Worm (Caenorhabditis elegans): ENCODE data around the gene sra-7.

Gene sra-7

ce11 chrII:9586734-9587209 lies 42.3 kb downstream of the sra-7 start, which contains the start of gene ugt-58:
ugt-58 (minus strand) TSS chrII:9586784.
- TF ChIP-seq mep-1 (tag; optimal IDR thresholded peaks at IDR 0.05) = peak; percentile 29
- TF ChIP-seq grh-1 (GFP tag; IDR thresholded peaks at IDR 0.05) = no peak
- peak; percentile 80 for TF ChIP-seq nhr-20 (tag; optimal IDR thresholded peaks at IDR 0.05)
- peak; percentile 72 for TF ChIP-seq nhr-85 (tag)
- TF ChIP-seq pqm-1 (tag; optimal IDR thresholded peaks at IDR 0.05) = no peak
- no peak for TF ChIP-seq fkh-4 (tag; optimal IDR thresholded peaks at IDR 0.05; ENCODE audit: borderline replicate concordance)
- TF ChIP-seq aly-2 (tag; optimal IDR thresholded peaks at IDR 0.05) = no peak
- peak; percentile 53 for TF ChIP-seq skn-1 (tag; optimal IDR thresholded peaks at IDR 0.05)
- TF ChIP-seq elt-2 (tag; optimal IDR thresholded peaks at IDR 0.05) = peak; percentile 40
- TF ChIP-seq nhr-47 (tag; optimal IDR thresholded peaks at IDR 0.05) = no peak
- TF ChIP-seq mdl-1 (tag; optimal IDR thresholded peaks at IDR 0.05) = no peak
- TF ChIP-seq snu-23 (GFP tag; optimal IDR thresholded peaks at IDR 0.05) = peak; percentile 27
- TF ChIP-seq lin-35 (GFP tag; optimal IDR thresholded peaks at IDR 0.05) = peak in 1 of 2 experiments; percentile 39
- TF ChIP-seq rnt-1 (tag; optimal IDR thresholded peaks at IDR 0.05) = no peak
- peak; percentile 23 for TF ChIP-seq blmp-1 (tag; optimal IDR thresholded peaks at IDR 0.05)
- no peak for TF ChIP-seq egl-13 (tag; optimal IDR thresholded peaks at IDR 0.05)
- TF ChIP-seq lsy-2 (tag; optimal IDR thresholded peaks at IDR 0.05) = peak; percentile 15 to 17
- no peak for TF ChIP-seq nhr-77 (tag; optimal IDR thresholded peaks at IDR 0.05)
- peak; percentile 42 for TF ChIP-seq nhr-71 (tag; optimal IDR thresholded peaks at IDR 0.05)
- no peak for TF ChIP-seq lin-13 (GFP tag; optimal IDR thresholded peaks at IDR 0.05)
- TF ChIP-seq lin-14 (GFP tag; optimal IDR thresholded peaks at IDR 0.05) = peak; percentile 20
- TF ChIP-seq unc-86 (tag; optimal IDR thresholded peaks at IDR 0.05) = no peak
- TF ChIP-seq nhr-28 (tag; optimal IDR thresholded peaks at IDR 0.05) = peak; percentile 36
- peak in 5 of 6 experiments; percentile 33 to 74 (median 53) for TF ChIP-seq elt-3 (tag; optimal IDR thresholded peaks at IDR 0.05)
- TF ChIP-seq jun-1 (tag; optimal IDR thresholded peaks at IDR 0.05) = no peak
- TF ChIP-seq xbp-1 (tag; optimal IDR thresholded peaks at IDR 0.05) = no peak
- no peak for TF ChIP-seq fkh-10 (GFP tag; optimal IDR thresholded peaks at IDR 0.05)
- TF ChIP-seq pax-3 (tag; optimal IDR thresholded peaks at IDR 0.05) = no peak
- TF ChIP-seq nhr-19 (GFP tag; conservative IDR thresholded peaks at IDR 0.05) = peak; percentile 22

ce11 chrII:9589667-9590066 lies 45.2 kb downstream of the sra-7 start, which contains the start of gene eral-1:
eral-1 (minus strand) TSS chrII:9589767.
- TF ChIP-seq hlh-17 (GFP tag; optimal IDR thresholded peaks at IDR 0.05; ENCODE audit: borderline replicate concordance) = no peak
- no peak for TF ChIP-seq nhr-90 (tag; optimal IDR thresholded peaks at IDR 0.05; ENCODE audit: poor library complexity)
- TF ChIP-seq mep-1 (tag; optimal IDR thresholded peaks at IDR 0.05) = no peak
- no peak for TF ChIP-seq ces-1 (GFP tag; optimal IDR thresholded peaks at IDR 0.05)

ce11 chrII:9591071-9591470 lies 46.6 kb downstream of the sra-7 start, which contains the start of the genes E02H1.1 and tag-124:
E02H1.1 (minus strand) TSS chrII:9591164.
tag-124 (plus strand) TSS chrII:9591292.
- TF ChIP-seq nhr-76 (tag; optimal IDR thresholded peaks at IDR 0.05) = no peak
- peak; percentile 75 to 81 for TF ChIP-seq efl-1 (optimal IDR thresholded peaks at IDR 0.05)
- peak; percentile 75 to 97 for TF ChIP-seq efl-1 (GFP tag; optimal IDR thresholded peaks at IDR 0.05 in 1 of 2)
- peak; percentile 38 for TF ChIP-seq snpc-4 (tag; optimal IDR thresholded peaks at IDR 0.05)
- peak; percentile 57 for TF ChIP-seq aly-2 (tag; optimal IDR thresholded peaks at IDR 0.05)
- TF ChIP-seq ceh-82 (tag; optimal IDR thresholded peaks at IDR 0.05) = peak; percentile 52 to 66 (median 65)
- TF ChIP-seq ces-1 (GFP tag; optimal IDR thresholded peaks at IDR 0.05) = no peak
- no peak for TF ChIP-seq aha-1 (tag; optimal IDR thresholded peaks at IDR 0.05)
- peak; percentile 97 for TF ChIP-seq irx-1 (tag; optimal IDR thresholded peaks at IDR 0.05)
- no peak for TF ChIP-seq egl-27 (tag; optimal IDR thresholded peaks at IDR 0.05)
- peak; percentile 97 for TF ChIP-seq egl-13 (tag; optimal IDR thresholded peaks at IDR 0.05)
- peak; percentile 76 for TF ChIP-seq grh-1 (GFP tag; IDR thresholded peaks at IDR 0.05)
- TF ChIP-seq hlh-4 (tag; optimal IDR thresholded peaks at IDR 0.05) = peak; percentile 66
- TF ChIP-seq nhr-85 (tag) = peak; percentile 97
- peak; percentile 96 for TF ChIP-seq fkh-4 (tag; optimal IDR thresholded peaks at IDR 0.05; ENCODE audit: borderline replicate concordance)
- TF ChIP-seq alr-1 (tag; optimal IDR thresholded peaks at IDR 0.05; ENCODE audit: borderline replicate concordance) = no peak
- TF ChIP-seq ceh-90 (tag; optimal IDR thresholded peaks at IDR 0.05) = peak; percentile 96
- peak; percentile 92 for TF ChIP-seq xbp-1 (tag; optimal IDR thresholded peaks at IDR 0.05)
- TF ChIP-seq hpl-2 (GFP tag; optimal IDR thresholded peaks at IDR 0.05) = no peak
- peak; percentile 37 for TF ChIP-seq C34B4.2 (tag; optimal IDR thresholded peaks at IDR 0.05)
- TF ChIP-seq C16A3.4 (tag; optimal IDR thresholded peaks at IDR 0.05) = peak; percentile 23
- peak; percentile 92 for TF ChIP-seq C04F5.9 (tag; optimal IDR thresholded peaks at IDR 0.05)
- no peak for TF ChIP-seq ets-5 (GFP tag; IDR thresholded peaks at IDR 0.05)
- TF ChIP-seq vab-15 (tag; optimal IDR thresholded peaks at IDR 0.05) = peak; percentile 65
- TF ChIP-seq nhr-84 (tag; optimal IDR thresholded peaks at IDR 0.05) = no peak
- no peak for TF ChIP-seq fkh-10 (GFP tag; optimal IDR thresholded peaks at IDR 0.05)

Data from whole organism, L1 larva.